Worm (Caenorhabditis elegans) whole organism, L3 larva: Measurements from ENCODE around the gene nhr-19.

Experiments
- R02D3.7 ChIP-seq: fragments of 150-350 bp; optimal IDR thresholded peaks from 2 replicates; lab custom pipeline; 2014; ENCODE audit warnings: missing biosample characterization, missing genetic modification characterization
- aly-2 ChIP-seq: fragments of 150-350 bp; optimal IDR thresholded peaks from 2 replicates; lab custom pipeline; 2014; ENCODE audit warnings: missing biosample characterization, missing genetic modification characterization
- ama-1 ChIP-seq: fragments of 150-350 bp; optimal IDR thresholded peaks from 2 replicates; lab custom pipeline; 2018
- ceh-28 ChIP-seq: fragments of 150-350 bp; optimal IDR thresholded peaks from 2 replicates; lab custom pipeline; 2014; ENCODE audit warnings: missing biosample characterization, missing genetic modification reagents, missing genetic modification characterization
- daf-12 ChIP-seq: fragments of 150-350 bp; optimal IDR thresholded peaks from 2 replicates; lab custom pipeline; 2014; ENCODE audit warnings: missing biosample characterization, missing genetic modification reagents, missing genetic modification characterization
- elt-1 ChIP-seq: fragments of 150-350 bp; optimal IDR thresholded peaks from 2 replicates; lab custom pipeline; 2014; ENCODE audit warnings: missing biosample characterization, missing genetic modification characterization
- elt-2 ChIP-seq: sonication (generic microtip); optimal IDR thresholded peaks from 2 replicates; lab custom pipeline; 2016; ENCODE audit warnings: missing genetic modification reagents, mild to moderate bottlenecking, missing genetic modification characterization, missing compliant biosample characterization
- elt-3 ChIP-seq, 3 experiments: fragments of 150-350 bp in 1 of 3; sonication (generic microtip) in 2 of 3; optimal IDR thresholded peaks; 2 replicates in 2 of 3; 4 replicates in 1 of 3; lab custom pipeline; 2014 to 2017; ENCODE audit warnings: missing biosample characterization in 3 of 3, missing genetic modification characterization in 3 of 3
- eor-1 ChIP-seq, 2 experiments: fragments of 150-350 bp; optimal IDR thresholded peaks; 2 replicates each; lab custom pipeline; 2014 to 2018; ENCODE audit warnings: missing biosample characterization in 2 of 2, missing genetic modification characterization in 2 of 2
- fkh-2 ChIP-seq: fragments of 150-350 bp; optimal IDR thresholded peaks from 2 replicates; lab custom pipeline; 2014; ENCODE audit warnings: missing biosample characterization, missing genetic modification reagents, missing genetic modification characterization
- hmg-11 ChIP-seq: sonication (generic microtip); optimal IDR thresholded peaks from 2 replicates; lab custom pipeline; 2016; ENCODE audit warnings: missing genetic modification characterization, missing compliant biosample characterization
- lin-15B ChIP-seq: fragments of 150-350 bp; optimal IDR thresholded peaks from 2 replicates; lab custom pipeline; 2014; ENCODE audit warnings: missing biosample characterization, missing genetic modification characterization
- lsy-12 ChIP-seq: sonication (generic microtip); optimal IDR thresholded peaks from 2 replicates; lab custom pipeline; 2016; ENCODE audit warnings: mild to moderate bottlenecking, missing genetic modification characterization, missing compliant biosample characterization
- mdl-1 ChIP-seq: fragments of 150-350 bp; optimal IDR thresholded peaks from 2 replicates; lab custom pipeline; 2014; ENCODE audit warnings: missing biosample characterization, missing genetic modification characterization
- nfya-1 ChIP-seq: sonication (generic microtip); optimal IDR thresholded peaks from 2 replicates; lab custom pipeline; 2017; ENCODE audit warnings: missing genetic modification characterization, mild to moderate bottlenecking, missing compliant biosample characterization, antibody characterized with exemption, moderate library complexity; ENCODE audit not compliant: insufficient read depth
- nhr-11 ChIP-seq: fragments of 150-350 bp; optimal IDR thresholded peaks from 2 replicates; lab custom pipeline; 2014; ENCODE audit warnings: missing biosample characterization, missing genetic modification characterization
- nhr-23 ChIP-seq: fragments of 150-350 bp; optimal IDR thresholded peaks from 2 replicates; lab custom pipeline; 2014; ENCODE audit warnings: missing biosample characterization, missing genetic modification reagents, missing genetic modification characterization
- nhr-237 ChIP-seq: fragments of 150-350 bp; optimal IDR thresholded peaks from 2 replicates; lab custom pipeline; 2014; ENCODE audit warnings: missing biosample characterization, missing genetic modification characterization
- nhr-67 ChIP-seq: fragments of 150-350 bp; optimal IDR thresholded peaks from 2 replicates; lab custom pipeline; 2014; ENCODE audit warnings: missing biosample characterization, missing genetic modification characterization
- nhr-76 ChIP-seq: fragments of 150-350 bp; sonication (generic microtip); optimal IDR thresholded peaks from 5 replicates; lab custom pipeline; 2014; ENCODE audit warnings: missing biosample characterization, missing genetic modification characterization
- nhr-77 ChIP-seq: fragments of 150-350 bp; optimal IDR thresholded peaks from 2 replicates; lab custom pipeline; 2014; ENCODE audit warnings: missing biosample characterization, missing genetic modification characterization
- pha-4 ChIP-seq: fragments of 150-350 bp; optimal IDR thresholded peaks from 2 replicates; lab custom pipeline; 2014; ENCODE audit warnings: missing biosample characterization, missing genetic modification reagents, missing genetic modification characterization
- snpc-4 ChIP-seq: fragments of 150-350 bp; optimal IDR thresholded peaks from 2 replicates; lab custom pipeline; 2014; ENCODE audit warnings: missing biosample characterization, missing genetic modification characterization
- tbx-2 ChIP-seq: sonication (generic microtip); optimal IDR thresholded peaks from 2 replicates; lab custom pipeline; 2016; ENCODE audit warnings: mild to moderate bottlenecking, missing genetic modification characterization, missing compliant biosample characterization
- unc-39 ChIP-seq: sonication (generic microtip); optimal IDR thresholded peaks from 4 replicates; lab custom pipeline; 2017; ENCODE audit warnings: missing biosample characterization, missing genetic modification characterization
- unc-62 ChIP-seq: fragments of 150-350 bp; sonication (generic microtip); optimal IDR thresholded peaks from 4 replicates; lab custom pipeline; 2014; ENCODE audit warnings: missing biosample characterization, missing genetic modification reagents, missing genetic modification characterization
- ztf-11 ChIP-seq: fragments of 150-350 bp; optimal IDR thresholded peaks from 2 replicates; lab custom pipeline; 2014; ENCODE audit warnings: missing biosample characterization, missing genetic modification characterization
- ztf-4 ChIP-seq: fragments of 150-350 bp; optimal IDR thresholded peaks from 2 replicates; lab custom pipeline; 2014; ENCODE audit warnings: missing biosample characterization, missing genetic modification characterization

The nhr-19 gene

ce11 chrII:9605336-9605735, at the start of gene nhr-19:
Gene nhr-19, minus strand, starts transcription at chrII:9605526.
- TF ChIP-seq fkh-2 (tag; lab: Kevin White, UChicago) = no peak
- no peak for TF ChIP-seq aly-2 (tag; lab: Kevin White, UChicago)
- peak; percentile 17 for TF ChIP-seq mdl-1 (tag; lab: Kevin White, UChicago)
- TF ChIP-seq pha-4 (tag; lab: Kevin White, UChicago) = peak; percentile 85
- TF ChIP-seq, all 47 proteins: peak for 2

- no peak for TF ChIP-seq lin-15B (tag; lab: Kevin White, UChicago)
- no peak for TF ChIP-seq nhr-23 (tag; lab: Kevin White, UChicago)
- TF ChIP-seq elt-3 (tag; optimal IDR thresholded peaks at IDR 0.05; lab: Kevin White, UChicago) = no peak
- TF ChIP-seq lsy-12 (tag; lab: Kevin White, UChicago) = no peak
- no peak for TF ChIP-seq nhr-237
- TF ChIP-seq snpc-4 (tag; lab: Kevin White, UChicago) = no peak
- TF ChIP-seq pha-4 (tag; lab: Kevin White, UChicago) = no peak
- no peak for TF ChIP-seq nhr-76 (tag; lab: Kevin White, UChicago)
Observed at ce11 chrII:9653679-9654078, 48.4 kb upstream of the nhr-19 start, which contains the start of gene ZK1307.2. Gene ZK1307.2, minus strand, starts transcription at chrII:9653952.

ce11 chrII:9652919-9653318, 47.6 kb upstream of the nhr-19 start, which contains the start of gene ZK1307.3:
Gene ZK1307.3, minus strand, starts transcription at chrII:9653019.
- TF ChIP-seq elt-1 (tag; lab: Kevin White, UChicago) (no peak), nhr-77 (tag; lab: Kevin White, UChicago) (no peak), nhr-67 (no peak), lin-15B (tag; lab: Kevin White, UChicago) (no peak), fkh-2 (tag; lab: Kevin White, UChicago) (no peak), ama-1 (lab: Kevin White, UChicago) (no peak)

- TF ChIP-seq aly-2 (tag; lab: Kevin White, UChicago) (no peak), mdl-1 (tag; lab: Kevin White, UChicago) (no peak), R02D3.7 (tag; lab: Kevin White, UChicago) (no peak), unc-62 (GFP tag; lab: Kevin White, UChicago) (no peak), hmg-11 (tag; lab: Kevin White, UChicago) (no peak), ztf-4 (no peak), daf-12 (tag; lab: Kevin White, UChicago) (no peak), nhr-11 (no peak), unc-39 (no peak), elt-1 (tag; lab: Kevin White, UChicago) (no peak), snpc-4 (tag; lab: Kevin White, UChicago) (no peak)
Observed at ce11 chrII:9651700-9652099, 46.4 kb upstream of the nhr-19 start, which contains the start of gene ZK1307.4. Gene ZK1307.4, minus strand, starts transcription at chrII:9651800.

- no peak for TF ChIP-seq tbx-2 (tag; lab: Kevin White, UChicago)
- no peak for TF ChIP-seq nhr-67
- no peak for TF ChIP-seq ztf-11 (tag; lab: Kevin White, UChicago)
- no peak for TF ChIP-seq ceh-28
Observed at ce11 chrII:9649191-9649590, 43.9 kb upstream of the nhr-19 start, which contains the start of gene ZK1307.9. Gene ZK1307.9, plus strand, starts transcription at chrII:9649491.

ce11 chrII:9646928-9647838, 41.9 kb upstream of the nhr-19 start, which contains the start of gene sqv-8:
Gene sqv-8, plus strand, starts transcription at chrII:9646978.
- TF ChIP-seq eor-1 (tag; optimal IDR thresholded peaks at IDR 0.05; lab: Kevin White, UChicago) = no peak
- no peak for TF ChIP-seq tbx-2 (tag; lab: Kevin White, UChicago)
- TF ChIP-seq nfya-1 = peak; percentile 33
- peak; percentile 73 for TF ChIP-seq elt-2 (tag; lab: Kevin White, UChicago)
- peak; percentile 63 for TF ChIP-seq ceh-28
